Fruit fly (Drosophila melanogaster): Measurements from ENCODE around the gene CG15211.

The CG15211 gene

DNA sequence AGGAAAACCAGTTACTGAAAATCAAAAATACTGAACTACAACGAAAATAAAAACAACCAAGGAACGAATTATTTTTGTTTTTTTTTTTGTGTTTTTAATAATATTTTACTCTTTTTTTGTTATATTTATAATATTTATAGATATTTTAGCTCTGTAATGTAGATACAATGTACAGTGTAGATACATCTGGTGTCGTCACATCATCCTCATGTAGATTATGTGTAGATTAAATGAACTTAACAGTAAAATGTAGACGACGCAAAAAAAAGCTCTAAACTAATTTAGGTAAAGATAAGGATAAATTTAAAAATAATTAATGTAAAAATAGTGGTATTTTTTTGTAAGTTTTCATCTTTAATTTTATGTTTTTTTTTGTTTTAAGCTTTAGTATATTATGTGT lies 16.9 kb downstream of the CG15211 start:
- TF ChIP-seq CG10431 (GFP tag; optimal IDR thresholded peaks at IDR 0.05): no peak
- peak; percentile 51; the same call in 1 of the 2 replicates for TF ChIP-seq Bgb (GFP tag; IDR thresholded peaks at IDR 0.05; ENCODE audit: partially characterized antibody)
- no peak for TF ChIP-seq Taf1 (GFP tag; IDR thresholded peaks at IDR 0.05)
- peak; percentile 60 for TF ChIP-seq CTCF (GFP tag; optimal IDR thresholded peaks at IDR 0.05)

DNA sequence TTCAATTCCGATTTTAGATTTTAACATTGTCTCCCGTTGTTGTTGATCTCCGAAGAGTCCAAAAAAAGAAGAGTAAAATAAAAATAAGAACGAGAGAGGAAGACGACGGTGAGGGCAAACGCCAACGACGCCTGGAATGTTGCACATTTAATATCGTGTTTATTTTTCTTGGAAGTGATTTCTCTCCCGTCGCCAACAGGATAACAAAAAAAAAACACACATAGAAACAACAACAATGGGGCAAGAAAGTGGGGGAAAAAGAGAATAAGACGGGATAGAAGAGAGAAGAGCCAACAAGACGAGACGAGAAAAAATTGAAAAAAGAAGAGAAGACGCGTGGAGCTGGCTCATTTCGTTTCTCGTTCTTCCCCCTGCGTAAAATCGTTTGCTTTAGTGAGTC lies 28.7 kb downstream of the CG15211 start:
- TF ChIP-seq cg (GFP tag; optimal IDR thresholded peaks at IDR 0.05) (no peak), CG11723 (GFP tag; optimal IDR thresholded peaks at IDR 0.05) (no peak), pros (GFP tag; optimal IDR thresholded peaks at IDR 0.05) (peak; percentile 84), crol (GFP tag; IDR thresholded peaks at IDR 0.05) (peak; percentile 31; the same call in 1 of the 2 replicates), CG17802 (tag; optimal IDR thresholded peaks at IDR 0.05) (no peak), CG4730 (GFP tag; IDR thresholded peaks at IDR 0.05) (no peak), bsh (GFP tag; optimal IDR thresholded peaks at IDR 0.05) (peak in 1 of 2 experiments; percentile 36), CG13894 (tag; optimal IDR thresholded peaks at IDR 0.05) (no peak), CG7556 (GFP tag; optimal IDR thresholded peaks at IDR 0.05) (no peak), CG3163 (GFP tag; optimal IDR thresholded peaks at IDR 0.05) (peak; percentile 85), D19B (GFP tag; optimal IDR thresholded peaks at IDR 0.05) (no peak), CG4820 (GFP tag; optimal IDR thresholded peaks at IDR 0.05) (no peak), Hsf (GFP tag; optimal IDR thresholded peaks at IDR 0.05) (no peak), Drgx (GFP tag; IDR thresholded peaks at IDR 0.05) (0 out of 2 replicates have a peak, but pooled peaks have one; percentile 30), ken (GFP tag; IDR thresholded peaks at IDR 0.05) (no peak), eve (GFP tag; optimal IDR thresholded peaks at IDR 0.05) (peak in 1 of 2 experiments; percentile 4), Trl (optimal IDR thresholded peaks at IDR 0.05) (peak; percentile 38 to 46), Trl (GFP tag; optimal IDR thresholded peaks at IDR 0.05) (no peak), CG4360 (GFP tag; IDR thresholded peaks at IDR 0.05) (peak; percentile 79), sqz (GFP tag; optimal IDR thresholded peaks at IDR 0.05) (peak; percentile 74), sd (tag; optimal IDR thresholded peaks at IDR 0.05) (peak; percentile 93), Bgb (GFP tag; IDR thresholded peaks at IDR 0.05; ENCODE audit: partially characterized antibody) (no peak), insv (GFP tag; optimal IDR thresholded peaks at IDR 0.05) (no peak), sens (GFP tag) (no peak), ase (GFP tag; IDR thresholded peaks at IDR 0.05) (no peak), CG11456 (GFP tag; IDR thresholded peaks at IDR 0.05) (no peak), CG12299 (tag; optimal IDR thresholded peaks at IDR 0.05) (no peak), YL-1 (GFP tag; optimal IDR thresholded peaks at IDR 0.05) (no peak), Xrp1 (GFP tag; IDR thresholded peaks at IDR 0.05) (no peak), CG12391 (tag; optimal IDR thresholded peaks at IDR 0.05) (no peak), Stat92E (GFP tag; optimal IDR thresholded peaks at IDR 0.05) (peak in 1 of 3 experiments; percentile 95), CG6765 (GFP tag; optimal IDR thresholded peaks at IDR 0.05) (no peak), MESR4 (GFP tag; optimal IDR thresholded peaks at IDR 0.05) (no peak), CG11560 (tag; IDR thresholded peaks at IDR 0.05) (no peak), yki (optimal IDR thresholded peaks at IDR 0.05) (no peak), CG31388 (GFP tag; optimal IDR thresholded peaks at IDR 0.05) (no peak), gce (GFP tag; IDR thresholded peaks at IDR 0.05) (no peak), CG17328 (GFP tag; IDR thresholded peaks at IDR 0.05) (no peak), HmgD (GFP tag; optimal IDR thresholded peaks at IDR 0.05) (no peak), Elba2 (GFP tag; optimal IDR thresholded peaks at IDR 0.05) (no peak), kah (GFP tag; optimal IDR thresholded peaks at IDR 0.05) (no peak), chinmo (GFP tag; IDR thresholded peaks at IDR 0.05; ENCODE audit: partially characterized antibody) (0 out of 4 replicates have a peak, but pooled peaks have one; percentile 20), crp (GFP tag; optimal IDR thresholded peaks at IDR 0.05) (no peak), Six4 (GFP tag; optimal IDR thresholded peaks at IDR 0.05) (no peak)
